Worm (Caenorhabditis elegans) whole organism, L1 larva: ENCODE data around the gene Y62H9A.13.

Experiments used
- aly-2 ChIP-seq: fragments of 150-350 bp; optimal IDR thresholded peaks from 2 replicates; lab custom pipeline; 2014; ENCODE audit warnings: missing biosample characterization, missing genetic modification characterization
- ama-1 ChIP-seq: fragments of 150-350 bp; optimal IDR thresholded peaks from 2 replicates; lab custom pipeline; 2014
- ceh-90 ChIP-seq: sonication (generic microtip); optimal IDR thresholded peaks from 2 replicates; lab custom pipeline; 2016; ENCODE audit warnings: missing genetic modification characterization, missing compliant biosample characterization
- ets-5 ChIP-seq: fragments of 200-800 bp; sonication (Bioruptor generic); IDR thresholded peaks from 2 replicates; pipeline ENCODE4 v1.3.6; 2022; ENCODE audit warnings: missing genetic modification characterization, missing compliant biosample characterization
- grh-1 ChIP-seq: fragments of 200-800 bp; sonication (Bioruptor generic); IDR thresholded peaks from 2 replicates; pipeline ENCODE4 v1.3.6; 2022; ENCODE audit warnings: missing genetic modification reagents, missing genetic modification characterization, missing compliant biosample characterization
- lin-15B ChIP-seq: fragments of 150-350 bp; sonication (generic microtip); optimal IDR thresholded peaks from 3 replicates; lab custom pipeline; 2014; ENCODE audit warnings: missing biosample characterization, missing genetic modification characterization
- nhr-28 ChIP-seq: fragments of 150-350 bp; optimal IDR thresholded peaks from 2 replicates; lab custom pipeline; 2014; ENCODE audit warnings: missing biosample characterization, missing genetic modification characterization
- pax-3 ChIP-seq: fragments of 200-800 bp; sonication (Bioruptor generic); optimal IDR thresholded peaks from 2 replicates; lab custom pipeline; 2018; ENCODE audit warnings: mild to moderate bottlenecking, missing genetic modification characterization, moderate library complexity, missing compliant biosample characterization

DNA sequence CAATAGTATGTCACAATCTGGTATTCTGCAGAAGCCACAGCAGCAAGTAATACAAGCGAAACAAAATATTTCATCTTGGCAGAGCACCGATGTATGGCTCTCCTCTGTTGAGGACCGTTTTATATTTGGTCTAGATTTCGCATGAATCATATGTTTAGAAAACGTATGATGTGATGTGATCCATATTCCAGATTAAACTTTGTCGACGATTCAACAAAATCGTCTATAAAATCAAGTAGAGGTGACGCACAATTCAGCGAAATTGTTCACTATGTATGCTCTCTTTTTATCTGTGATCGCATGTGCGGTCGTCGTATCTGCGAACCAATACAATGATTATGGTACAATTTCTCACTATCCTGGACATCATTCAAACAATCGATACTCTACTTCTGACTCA lies 36.9 kb upstream of the Y62H9A.13 start, which contains the start of the genes Y62H9A.3 and Y62H9A.4:
- TF ChIP-seq lin-15B (tag; lab: Kevin White, UChicago): no peak
- TF ChIP-seq ceh-90 (tag; lab: Kevin White, UChicago): no peak
- TF ChIP-seq nhr-28: no peak
- TF ChIP-seq grh-1 (GFP tag; lab: Robert Waterston, UW): no peak
- TF ChIP-seq pax-3 (tag; lab: Kevin White, UChicago): no peak
- TF ChIP-seq ama-1 (lab: Kevin White, UChicago): no peak
- TF ChIP-seq aly-2 (tag; lab: Kevin White, UChicago): no peak
- no peak for TF ChIP-seq ets-5
